Worm (Caenorhabditis elegans) whole organism, L1 larva: ENCODE measurements around the gene clec-61.

Source experiments
- alr-1 ChIP-seq: fragments of 200-800 bp; sonication (Bioruptor generic); optimal IDR thresholded peaks from 2 replicates; lab custom pipeline; 2018; ENCODE audit warnings: borderline replicate concordance, mild to moderate bottlenecking, missing genetic modification characterization, missing compliant biosample characterization
- jun-1 ChIP-seq: fragments of 150-350 bp; optimal IDR thresholded peaks from 2 replicates; lab custom pipeline; 2014; ENCODE audit warnings: missing biosample characterization, missing genetic modification reagents, missing genetic modification characterization
- vab-15 ChIP-seq: sonication (generic microtip); optimal IDR thresholded peaks from 2 replicates; lab custom pipeline; 2017; ENCODE audit warnings: missing genotype, mild to moderate bottlenecking, missing genetic modification characterization, missing compliant biosample characterization
- zag-1 ChIP-seq: fragments of 150-350 bp; optimal IDR thresholded peaks from 2 replicates; lab custom pipeline; 2014; ENCODE audit warnings: missing biosample characterization, missing genetic modification characterization

- TF ChIP-seq zag-1 (no peak), vab-15 (tag; lab: Kevin White, UChicago) (no peak), alr-1 (no peak), jun-1 (tag; lab: Kevin White, UChicago) (no peak)
Observed at ce11 chrII:10461207-10461606, 29.1 kb downstream of the clec-61 start, which contains the start of gene ZK673.5.
